Worm (Caenorhabditis elegans) whole organism, L1 larva: Measurements from ENCODE around the gene C56G2.4.

Experiments
- C04F5.9 ChIP-seq: sonication (generic microtip); optimal IDR thresholded peaks from 2 replicates; lab custom pipeline; 2016; ENCODE audit warnings: missing genetic modification characterization, missing compliant biosample characterization
- C16A3.4 ChIP-seq: fragments of 150-350 bp; optimal IDR thresholded peaks from 2 replicates; lab custom pipeline; 2014; ENCODE audit warnings: missing biosample characterization, missing genetic modification characterization
- F16B12.6 ChIP-seq: fragments of 150-350 bp; optimal IDR thresholded peaks from 2 replicates; lab custom pipeline; 2014; ENCODE audit warnings: missing biosample characterization, missing genetic modification characterization
- ceh-63 ChIP-seq: fragments of 200-800 bp; sonication (Bioruptor generic); optimal IDR thresholded peaks from 2 replicates; lab custom pipeline; 2018; ENCODE audit warnings: mild to moderate bottlenecking, missing genetic modification characterization, missing compliant biosample characterization
- ceh-8 ChIP-seq: fragments of 200-800 bp; sonication (Bioruptor generic); optimal IDR thresholded peaks from 2 replicates; lab custom pipeline; 2018; ENCODE audit warnings: mild to moderate bottlenecking, missing genetic modification characterization, moderate library complexity, missing compliant biosample characterization
- ceh-82 ChIP-seq, 3 experiments: fragments of 150-350 bp in 1 of 3; sonication (generic microtip) in 2 of 3; optimal IDR thresholded peaks; 2 replicates each; lab custom pipeline; 2014 to 2017; ENCODE audit warnings: missing biosample characterization in 3 of 3, missing genetic modification characterization in 3 of 3
- ceh-88 ChIP-seq: fragments of 200-800 bp; sonication (Bioruptor generic); IDR thresholded peaks from 2 replicates; pipeline ENCODE4 v1.3.6; 2022; ENCODE audit warnings: missing genetic modification characterization, missing compliant biosample characterization
- ceh-90 ChIP-seq: sonication (generic microtip); optimal IDR thresholded peaks from 2 replicates; lab custom pipeline; 2016; ENCODE audit warnings: missing genetic modification characterization, missing compliant biosample characterization
- ces-1 ChIP-seq: fragments of 150-350 bp; optimal IDR thresholded peaks from 2 replicates; lab custom pipeline; 2014; ENCODE audit warnings: missing biosample characterization, missing genetic modification reagents, missing genetic modification characterization
- dpl-1 ChIP-seq, 3 experiments: fragments of 150-350 bp in 2 of 3; sonication (generic microtip) in 1 of 3; optimal IDR thresholded peaks; 2 replicates each; lab custom pipeline; 2014 to 2017; ENCODE audit warnings: missing biosample characterization in 3 of 3, missing genetic modification characterization in 3 of 3, missing genetic modification reagents in 3 of 3
- efl-1 ChIP-seq, 4 experiments: fragments of 150-350 bp; optimal IDR thresholded peaks in 3 of 4; peaks in 1 of 4; 1 replicate in 1 of 4; 2 replicates in 3 of 4; lab custom pipeline; 2014; ENCODE audit warnings: missing biosample characterization in 2 of 4, missing genetic modification characterization in 2 of 4, missing genetic modification reagents in 2 of 4
- egl-13 ChIP-seq: sonication (generic microtip); optimal IDR thresholded peaks from 2 replicates; lab custom pipeline; 2016; ENCODE audit warnings: missing genotype, missing genetic modification reagents, missing genetic modification characterization, missing compliant biosample characterization
- egl-27 ChIP-seq, 2 experiments: fragments of 150-350 bp in 1 of 2; sonication (generic microtip); optimal IDR thresholded peaks; 3 replicates each; lab custom pipeline; 2017 to 2018; ENCODE audit warnings: missing biosample characterization in 2 of 2, missing genetic modification characterization in 2 of 2, missing genetic modification reagents in 2 of 2
- elt-3 ChIP-seq, 6 experiments: fragments of 150-350 bp in 1 of 6; sonication (generic microtip); optimal IDR thresholded peaks; 2 replicates each; lab custom pipeline; 2017 to 2018; ENCODE audit warnings: missing biosample characterization in 6 of 6, missing genetic modification characterization in 6 of 6, inconsistent platforms in 1 of 6
- fkh-10 ChIP-seq: sonication (generic microtip); optimal IDR thresholded peaks from 2 replicates; lab custom pipeline; 2017; ENCODE audit warnings: missing biosample characterization, missing genetic modification reagents, missing genetic modification characterization
- fkh-4 ChIP-seq: sonication (generic microtip); optimal IDR thresholded peaks from 2 replicates; lab custom pipeline; 2016; ENCODE audit warnings: missing compliant biosample characterization, missing genetic modification characterization, borderline replicate concordance
- hpl-2 ChIP-seq: fragments of 150-350 bp; optimal IDR thresholded peaks from 2 replicates; lab custom pipeline; 2014; ENCODE audit warnings: missing biosample characterization, missing genetic modification reagents, missing genetic modification characterization
- isw-1 ChIP-seq: fragments of 200-800 bp; sonication (Bioruptor generic); IDR thresholded peaks from 2 replicates; pipeline ENCODE4 v1.3.6; 2022; ENCODE audit warnings: missing genetic modification characterization, missing compliant biosample characterization
- jun-1 ChIP-seq: fragments of 150-350 bp; optimal IDR thresholded peaks from 2 replicates; lab custom pipeline; 2014; ENCODE audit warnings: missing biosample characterization, missing genetic modification reagents, missing genetic modification characterization
- lin-13 ChIP-seq: fragments of 150-350 bp; optimal IDR thresholded peaks from 2 replicates; lab custom pipeline; 2014; ENCODE audit warnings: missing biosample characterization, missing genetic modification reagents, missing genetic modification characterization
- lin-14 ChIP-seq: fragments of 200-800 bp; sonication (Bioruptor generic); optimal IDR thresholded peaks from 2 replicates; lab custom pipeline; 2018; ENCODE audit warnings: mild to moderate bottlenecking, missing genetic modification characterization, moderate library complexity, missing compliant biosample characterization
- lin-15B ChIP-seq: fragments of 150-350 bp; sonication (generic microtip); optimal IDR thresholded peaks from 3 replicates; lab custom pipeline; 2014; ENCODE audit warnings: missing biosample characterization, missing genetic modification characterization
- lir-3 ChIP-seq: sonication (generic microtip); optimal IDR thresholded peaks from 2 replicates; lab custom pipeline; 2016; ENCODE audit warnings: mild to moderate bottlenecking, missing genetic modification characterization, moderate library complexity, missing compliant biosample characterization; ENCODE audit not compliant: poor library complexity
- lsy-2 ChIP-seq, 2 experiments: fragments of 150-350 bp; optimal IDR thresholded peaks; 2 replicates each; lab custom pipeline; 2014; ENCODE audit warnings: missing biosample characterization in 2 of 2, missing genetic modification characterization in 2 of 2
- mdl-1 ChIP-seq, 2 experiments: fragments of 150-350 bp; optimal IDR thresholded peaks; 2 replicates each; lab custom pipeline; 2014 to 2017; ENCODE audit warnings: missing biosample characterization in 2 of 2, missing genetic modification characterization in 2 of 2, inconsistent platforms in 1 of 2
- nhr-19 ChIP-seq: fragments of 200-800 bp; sonication (Bioruptor generic); conservative IDR thresholded peaks from 2 replicates; pipeline ENCODE4 v1.3.6; 2022; ENCODE audit warnings: missing genetic modification characterization, missing compliant biosample characterization
- nhr-20 ChIP-seq: sonication (generic microtip); optimal IDR thresholded peaks from 2 replicates; lab custom pipeline; 2016; ENCODE audit warnings: mild to moderate bottlenecking, missing genetic modification characterization, missing compliant biosample characterization
- nhr-47 ChIP-seq: sonication (generic microtip); optimal IDR thresholded peaks from 2 replicates; lab custom pipeline; 2016; ENCODE audit warnings: mild to moderate bottlenecking, missing genetic modification characterization, moderate library complexity, missing compliant biosample characterization
- nhr-71 ChIP-seq: sonication (generic microtip); optimal IDR thresholded peaks from 2 replicates; lab custom pipeline; 2016; ENCODE audit warnings: mild to moderate bottlenecking, missing genetic modification characterization, moderate library complexity, missing compliant biosample characterization
- nhr-85 ChIP-seq: sonication (generic microtip); peaks from one replicate; lab custom pipeline; 2016; ENCODE audit warnings: missing genetic modification characterization, inconsistent platforms, missing compliant biosample characterization
- pax-3 ChIP-seq: fragments of 200-800 bp; sonication (Bioruptor generic); optimal IDR thresholded peaks from 2 replicates; lab custom pipeline; 2018; ENCODE audit warnings: mild to moderate bottlenecking, missing genetic modification characterization, moderate library complexity, missing compliant biosample characterization
- pqm-1 ChIP-seq: sonication (generic microtip); optimal IDR thresholded peaks from 3 replicates; lab custom pipeline; 2017; ENCODE audit warnings: missing biosample characterization, missing genetic modification characterization
- rnt-1 ChIP-seq: sonication (generic microtip); optimal IDR thresholded peaks from 2 replicates; lab custom pipeline; 2016; ENCODE audit warnings: mild to moderate bottlenecking, missing genetic modification characterization, moderate library complexity, missing compliant biosample characterization
- sox-4 ChIP-seq: sonication (generic microtip); optimal IDR thresholded peaks from 2 replicates; lab custom pipeline; 2016; ENCODE audit warnings: missing genetic modification characterization, missing compliant biosample characterization
- sup-37 ChIP-seq: fragments of 200-800 bp; sonication (Bioruptor generic); optimal IDR thresholded peaks from 2 replicates; lab custom pipeline; 2018; ENCODE audit warnings: mild to moderate bottlenecking, missing genetic modification characterization, missing compliant biosample characterization
- tbx-2 ChIP-seq: sonication (generic microtip); optimal IDR thresholded peaks from 2 replicates; lab custom pipeline; 2016; ENCODE audit warnings: missing genetic modification characterization, missing compliant biosample characterization
- unc-86 ChIP-seq: sonication (generic microtip); optimal IDR thresholded peaks from 2 replicates; lab custom pipeline; 2016; ENCODE audit warnings: missing genetic modification characterization, missing compliant biosample characterization
- zag-1 ChIP-seq: fragments of 150-350 bp; optimal IDR thresholded peaks from 2 replicates; lab custom pipeline; 2014; ENCODE audit warnings: missing biosample characterization, missing genetic modification characterization

The C56G2.4 gene

DNA sequence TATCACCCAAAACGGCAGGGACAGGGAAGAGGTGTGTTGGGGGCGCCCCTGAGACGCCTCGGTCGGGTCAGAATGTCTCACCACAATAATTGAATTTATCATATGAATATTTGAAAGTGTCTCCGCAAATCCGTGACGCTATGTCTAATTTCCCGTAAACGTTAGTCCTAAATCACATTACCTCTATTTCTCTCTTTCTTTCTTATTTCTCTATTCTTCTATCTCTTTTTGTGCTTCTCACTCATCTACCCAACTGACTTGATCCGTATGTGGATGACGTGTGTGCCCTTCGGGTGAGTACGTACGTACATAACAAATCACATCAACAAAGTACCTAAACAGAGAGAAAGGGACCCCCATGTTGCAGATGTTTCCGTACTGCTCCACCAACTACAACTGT is 14.2 kb upstream of the C56G2.4 start:
- TF ChIP-seq lin-14 (GFP tag; lab: Kevin White, UChicago) (peak; percentile 79), nhr-19 (GFP tag; lab: Robert Waterston, UW) (peak; percentile 18; the same call in 1 of the 2 replicates), ceh-8 (no peak), ces-1 (GFP tag; lab: Kevin White, UChicago) (peak; percentile 81), nhr-71 (tag; lab: Kevin White, UChicago) (peak; percentile 48), nhr-47 (tag; lab: Kevin White, UChicago) (peak; percentile 48), isw-1 (GFP tag; lab: Robert Waterston, UW) (no peak), pax-3 (tag; lab: Kevin White, UChicago) (no peak), lsy-2 (tag; optimal IDR thresholded peaks at IDR 0.05; lab: Kevin White, UChicago) (peak in 1 of 2 experiments; percentile 5), lir-3 (tag; lab: Kevin White, UChicago) (no peak), fkh-10 (GFP tag; lab: Kevin White, UChicago) (peak; percentile 98), F16B12.6 (tag; lab: Kevin White, UChicago) (no peak)

- no peak for TF ChIP-seq tbx-2
- TF ChIP-seq nhr-19 (GFP tag; lab: Robert Waterston, UW), result no peak
- no peak for TF ChIP-seq fkh-4 (tag; lab: Kevin White, UChicago)
- TF ChIP-seq hpl-2, result no peak
- TF ChIP-seq egl-27 (tag; optimal IDR thresholded peaks at IDR 0.05; lab: Kevin White, UChicago), result no peak
- no peak for TF ChIP-seq mdl-1 (tag; optimal IDR thresholded peaks at IDR 0.05; lab: Kevin White, UChicago)
- no peak for TF ChIP-seq F16B12.6 (tag; lab: Kevin White, UChicago)
- TF ChIP-seq dpl-1 (GFP tag; optimal IDR thresholded peaks at IDR 0.05; lab: Kevin White, UChicago), result no peak
- no peak for TF ChIP-seq egl-13 (tag; lab: Kevin White, UChicago)
- no peak for TF ChIP-seq sox-4
- TF ChIP-seq lin-13 (GFP tag; lab: Kevin White, UChicago), result no peak
- no peak for TF ChIP-seq lin-14 (GFP tag; lab: Kevin White, UChicago)
- no peak for TF ChIP-seq ceh-90 (tag; lab: Kevin White, UChicago)
Measured at ce11 chrIII:6324139-6324538, 7.4 kb upstream of the C56G2.4 start, which contains the start of gene C56G2.5. C56G2.5 (minus strand) TSS chrIII:6324239.

ce11 chrIII:6334364-6334763 is 2.8 kb downstream of the C56G2.4 start:
- TF ChIP-seq fkh-10 (GFP tag; lab: Kevin White, UChicago), result peak; percentile 71
- TF ChIP-seq rnt-1 (tag; lab: Kevin White, UChicago), result no peak
- TF ChIP-seq lin-14 (GFP tag; lab: Kevin White, UChicago), result peak; percentile 23

DNA sequence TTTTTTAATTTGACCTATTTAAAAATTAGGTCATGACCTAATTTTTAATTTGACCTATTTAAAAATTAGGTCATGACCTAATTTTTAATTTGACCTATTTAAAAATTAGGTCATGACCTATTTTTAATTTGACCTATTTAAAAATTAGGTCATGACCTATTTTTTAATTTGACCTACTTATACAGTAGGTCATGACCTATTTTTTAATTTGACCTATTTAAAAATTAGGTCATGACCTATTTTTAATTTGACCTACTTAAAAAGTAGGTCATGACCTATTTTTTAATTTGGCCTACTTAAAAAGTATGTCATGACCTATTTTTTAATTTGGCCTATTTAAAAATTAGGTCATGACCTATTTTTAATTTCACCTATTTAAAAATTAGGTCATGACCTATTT is 6.2 kb downstream of the C56G2.4 start:
- peak; percentile 88 for TF ChIP-seq nhr-85

- no peak for TF ChIP-seq zag-1 (tag; lab: Kevin White, UChicago)
- peak in 1 of 6 experiments; percentile 61 for TF ChIP-seq elt-3 (tag; optimal IDR thresholded peaks at IDR 0.05; lab: Kevin White, UChicago)
- TF ChIP-seq, all 84 proteins: peak for 1
Measured at ce11 chrIII:6339919-6340434, 8.4 kb downstream of the C56G2.4 start, which contains the start of gene let-767. let-767 (minus strand) TSS chrIII:6339969.

DNA sequence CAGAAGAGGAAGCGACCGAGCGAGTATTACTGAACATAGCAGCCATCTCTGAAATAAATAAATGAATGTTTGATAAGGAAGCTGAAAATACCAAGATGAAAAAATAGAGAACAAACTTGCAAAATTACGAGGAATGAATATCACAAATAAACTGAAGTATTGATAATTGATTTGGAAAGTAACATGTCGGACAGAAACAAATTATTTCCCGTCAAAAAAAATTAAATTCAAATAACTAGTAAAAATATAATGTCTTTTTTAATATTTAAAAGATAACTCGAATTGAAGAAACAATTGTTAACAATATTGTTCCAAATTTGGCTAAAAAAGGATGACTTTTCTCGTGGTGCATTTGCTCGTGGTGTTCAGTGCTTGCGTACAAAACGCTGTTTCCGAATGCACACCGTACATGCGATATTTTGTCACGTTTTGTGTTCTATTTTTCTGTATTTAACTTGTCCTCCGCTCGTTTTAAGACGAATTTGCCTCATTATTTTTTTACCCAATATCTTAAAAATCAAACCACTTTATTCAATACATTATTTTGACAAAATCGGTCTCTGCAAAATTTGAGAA is 10.4 kb downstream of the C56G2.4 start, which contains the start of gene rpn-13:
TSS of gene rpn-13 (minus strand) at position 51 of the 576 bp plus-strand sequence.
- TF ChIP-seq lin-15B (tag; lab: Kevin White, UChicago) (no peak), nhr-71 (tag; lab: Kevin White, UChicago) (peak; percentile 59), egl-27 (tag; optimal IDR thresholded peaks at IDR 0.05; lab: Kevin White, UChicago) (no peak), rnt-1 (tag; lab: Kevin White, UChicago) (peak; percentile 35), nhr-20 (tag; lab: Kevin White, UChicago) (peak; percentile 32), pqm-1 (tag; lab: Kevin White, UChicago) (no peak), hpl-2 (no peak), C16A3.4 (tag; lab: Kevin White, UChicago) (peak; percentile 52), ceh-82 (tag; optimal IDR thresholded peaks at IDR 0.05; lab: Kevin White, UChicago) (peak in 2 of 3 experiments; percentile 52 to 56), sup-37 (GFP tag; lab: Kevin White, UChicago) (no peak), ceh-8 (no peak), egl-13 (tag; lab: Kevin White, UChicago) (no peak), jun-1 (tag; lab: Kevin White, UChicago) (peak; percentile 6), ceh-63 (GFP tag; lab: Kevin White, UChicago) (no peak), elt-3 (tag; optimal IDR thresholded peaks at IDR 0.05; lab: Kevin White, UChicago) (peak in 1 of 6 experiments; percentile 27), ceh-88 (GFP tag; lab: Robert Waterston, UW) (no peak), efl-1 (optimal IDR thresholded peaks at IDR 0.05; lab: Kevin White, UChicago) (peak; percentile 58 to 62), efl-1 (GFP tag; optimal IDR thresholded peaks at IDR 0.05 in 1 of 2; lab: Kevin White, UChicago) (peak in 1 of 2 experiments; percentile 64), tbx-2 (peak; percentile 23), unc-86 (tag; lab: Kevin White, UChicago) (no peak), C04F5.9 (no peak), ceh-90 (tag; lab: Kevin White, UChicago) (no peak)
